Fruit fly (Drosophila melanogaster) whole organism, adult: ENCODE data around the gene Dh31.

Experiments used
- CG11617 ChIP-seq: fragments of 200-800 bp; sonication (Bioruptor generic); optimal IDR thresholded peaks from 2 replicates; lab custom pipeline; 2017; ENCODE audit warnings: mild to moderate bottlenecking, missing biosample characterization, missing genetic modification reagents, missing genetic modification characterization
- CG12768 ChIP-seq: fragments of 200-800 bp; sonication (Bioruptor generic); optimal IDR thresholded peaks from 2 replicates; lab custom pipeline; 2017; ENCODE audit warnings: missing biosample characterization, missing genetic modification characterization, mild to moderate bottlenecking, moderate library complexity, missing genetic modification reagents
- CG14711 ChIP-seq: fragments of 200-800 bp; sonication (Bioruptor generic); optimal IDR thresholded peaks from 2 replicates; lab custom pipeline; 2018; ENCODE audit warnings: missing biosample characterization, mild to moderate bottlenecking, missing genetic modification characterization, moderate library complexity
- CG1620 ChIP-seq: fragments of 200-800 bp; sonication (Bioruptor generic); optimal IDR thresholded peaks from 2 replicates; lab custom pipeline; 2016; ENCODE audit warnings: missing biosample characterization, missing genetic modification characterization
- CG33017 ChIP-seq: fragments of 200-800 bp; sonication (Bioruptor generic); optimal IDR thresholded peaks from 2 replicates; lab custom pipeline; 2018; ENCODE audit warnings: missing biosample characterization, mild to moderate bottlenecking, missing genetic modification characterization, moderate library complexity
- CG5204 ChIP-seq: fragments of 200-800 bp; sonication (Bioruptor generic); optimal IDR thresholded peaks from 2 replicates; lab custom pipeline; 2016; ENCODE audit warnings: missing biosample characterization, missing genetic modification characterization
- CG7045 ChIP-seq: fragments of 200-800 bp; sonication (Bioruptor generic); optimal IDR thresholded peaks from 2 replicates; lab custom pipeline; 2017; ENCODE audit warnings: missing biosample characterization, mild to moderate bottlenecking, missing genetic modification characterization
- CG7101 ChIP-seq: fragments of 200-800 bp; sonication (Bioruptor generic); optimal IDR thresholded peaks from 2 replicates; lab custom pipeline; 2018; ENCODE audit warnings: missing biosample characterization, mild to moderate bottlenecking, missing genetic modification characterization, moderate library complexity
- Clk ChIP-seq: fragments of 200-800 bp; sonication (Bioruptor generic); optimal IDR thresholded peaks from 2 replicates; lab custom pipeline; 2017; ENCODE audit warnings: missing biosample characterization, missing genetic modification characterization
- Crg-1 ChIP-seq: fragments of 200-800 bp; sonication (Bioruptor generic); optimal IDR thresholded peaks from 2 replicates; lab custom pipeline; 2016; ENCODE audit warnings: missing biosample characterization, missing genetic modification characterization
- Hr96 ChIP-seq: fragments of 200-800 bp; sonication (Bioruptor generic); optimal IDR thresholded peaks from 2 replicates; lab custom pipeline; 2016; ENCODE audit warnings: missing biosample characterization, missing genetic modification characterization
- Mnt ChIP-seq: fragments of 200-800 bp; sonication (Bioruptor generic); optimal IDR thresholded peaks from 2 replicates; lab custom pipeline; 2016; ENCODE audit warnings: missing biosample characterization, mild to moderate bottlenecking, missing genetic modification characterization
- bab1 ChIP-seq: fragments of 200-800 bp; sonication (Bioruptor generic); optimal IDR thresholded peaks from 3 replicates; lab custom pipeline; 2019; ENCODE audit warnings: missing biosample characterization, mild to moderate bottlenecking, missing genetic modification characterization, moderate library complexity
- cic ChIP-seq: fragments of 200-800 bp; sonication (Bioruptor generic); optimal IDR thresholded peaks from 2 replicates; lab custom pipeline; 2017; ENCODE audit warnings: missing biosample characterization, mild to moderate bottlenecking, missing genetic modification characterization, moderate library complexity
- cnc ChIP-seq, 2 experiments: fragments of >200 bp; optimal IDR thresholded peaks; 2 replicates each; lab custom pipeline; 2017
- kay ChIP-seq: fragments of 200-800 bp; sonication (Bioruptor generic); peaks from one replicate; lab custom pipeline; 2016; ENCODE audit warnings: missing biosample characterization, missing genetic modification characterization, borderline replicate concordance
- ovo ChIP-seq: fragments of 200-800 bp; sonication (Bioruptor generic); optimal IDR thresholded peaks from 2 replicates; lab custom pipeline; 2016; ENCODE audit warnings: missing biosample characterization, missing genetic modification characterization
- pad ChIP-seq: fragments of 200-800 bp; sonication (Bioruptor generic); optimal IDR thresholded peaks from 3 replicates; lab custom pipeline; 2017; ENCODE audit warnings: missing biosample characterization, missing genetic modification characterization, mild to moderate bottlenecking, moderate library complexity, missing genetic modification reagents
- tj ChIP-seq: fragments of 200-800 bp; sonication (Bioruptor generic); optimal IDR thresholded peaks from 3 replicates; lab custom pipeline; 2017; ENCODE audit warnings: missing biosample characterization, mild to moderate bottlenecking, missing genetic modification characterization, moderate library complexity
- toe ChIP-seq: fragments of 200-800 bp; sonication (Bioruptor generic); optimal IDR thresholded peaks from 2 replicates; lab custom pipeline; 2016; ENCODE audit warnings: missing biosample characterization, missing genetic modification characterization

Gene Dh31

DNA sequence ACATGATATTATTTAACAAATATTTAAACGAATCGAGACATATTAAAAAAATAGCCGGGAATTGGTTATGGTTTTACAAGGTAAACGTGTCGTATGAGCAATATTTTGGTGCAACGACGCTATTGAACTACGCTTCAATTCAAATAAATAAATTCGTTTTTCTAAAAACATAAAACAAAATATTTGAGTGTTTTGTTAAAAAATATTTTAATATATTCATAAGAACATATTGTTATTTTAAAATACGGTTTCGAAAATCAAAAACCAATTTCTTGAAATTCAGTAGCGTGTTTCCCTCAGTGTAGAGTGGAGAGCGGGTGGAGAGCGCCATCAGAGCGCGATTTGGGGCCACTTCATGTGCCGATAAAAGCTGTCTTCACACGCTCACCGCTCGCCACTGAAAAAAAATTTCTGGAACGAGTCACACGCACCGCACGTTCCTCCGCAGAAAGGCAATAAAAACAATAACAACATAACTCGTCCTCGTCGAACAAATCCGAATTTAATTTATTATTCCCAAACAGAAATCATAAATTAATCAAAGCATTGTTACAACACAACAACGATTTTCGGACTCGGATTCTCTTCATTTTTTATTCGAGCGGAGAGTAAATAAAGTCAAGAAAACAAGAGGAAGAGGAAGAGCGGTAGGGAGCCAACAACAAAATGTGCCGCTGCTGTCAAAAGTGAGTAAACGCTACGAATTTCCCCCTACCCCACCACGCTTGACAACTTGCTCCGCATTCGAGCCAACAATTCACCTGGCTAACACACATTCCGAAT is 28.9 kb upstream of the Dh31 start:
- peak; percentile 71 for TF ChIP-seq pad
- peak; percentile 59 for TF ChIP-seq ovo (GFP tag; lab: Kevin White, UChicago)
- TF ChIP-seq CG33017 (tag; lab: Kevin White, UChicago), result peak; percentile 88
- peak; percentile 71 for TF ChIP-seq CG12768
- peak; percentile 87 for TF ChIP-seq CG7101 (tag; lab: Kevin White, UChicago)
- TF ChIP-seq Hr96 (GFP tag; lab: Kevin White, UChicago), result peak; percentile 47
- TF ChIP-seq cic, result no peak
- no peak for TF ChIP-seq Mnt (GFP tag; lab: Kevin White, UChicago)
- TF ChIP-seq CG14711 (tag; lab: Kevin White, UChicago), result peak; percentile 81
- TF ChIP-seq CG11617 (GFP tag; lab: Kevin White, UChicago), result peak; percentile 94
- TF ChIP-seq cnc (optimal IDR thresholded peaks at IDR 0.05; lab: Kevin White, UChicago), result no peak
- peak; percentile 70 for TF ChIP-seq kay (GFP tag; lab: Kevin White, UChicago)
- TF ChIP-seq Crg-1 (GFP tag; lab: Kevin White, UChicago), result peak; percentile 40
- peak; percentile 36 for TF ChIP-seq tj (GFP tag; lab: Kevin White, UChicago)
- no peak for TF ChIP-seq Clk (GFP tag; lab: Kevin White, UChicago)
- peak; percentile 16 for TF ChIP-seq toe
- TF ChIP-seq CG5204 (GFP tag; lab: Kevin White, UChicago), result peak; percentile 61
- TF ChIP-seq CG7045 (GFP tag; lab: Kevin White, UChicago), result peak; percentile 89
- peak; percentile 83 for TF ChIP-seq bab1 (GFP tag; lab: Kevin White, UChicago)
- TF ChIP-seq CG1620 (GFP tag; lab: Kevin White, UChicago), result peak; percentile 49

DNA sequence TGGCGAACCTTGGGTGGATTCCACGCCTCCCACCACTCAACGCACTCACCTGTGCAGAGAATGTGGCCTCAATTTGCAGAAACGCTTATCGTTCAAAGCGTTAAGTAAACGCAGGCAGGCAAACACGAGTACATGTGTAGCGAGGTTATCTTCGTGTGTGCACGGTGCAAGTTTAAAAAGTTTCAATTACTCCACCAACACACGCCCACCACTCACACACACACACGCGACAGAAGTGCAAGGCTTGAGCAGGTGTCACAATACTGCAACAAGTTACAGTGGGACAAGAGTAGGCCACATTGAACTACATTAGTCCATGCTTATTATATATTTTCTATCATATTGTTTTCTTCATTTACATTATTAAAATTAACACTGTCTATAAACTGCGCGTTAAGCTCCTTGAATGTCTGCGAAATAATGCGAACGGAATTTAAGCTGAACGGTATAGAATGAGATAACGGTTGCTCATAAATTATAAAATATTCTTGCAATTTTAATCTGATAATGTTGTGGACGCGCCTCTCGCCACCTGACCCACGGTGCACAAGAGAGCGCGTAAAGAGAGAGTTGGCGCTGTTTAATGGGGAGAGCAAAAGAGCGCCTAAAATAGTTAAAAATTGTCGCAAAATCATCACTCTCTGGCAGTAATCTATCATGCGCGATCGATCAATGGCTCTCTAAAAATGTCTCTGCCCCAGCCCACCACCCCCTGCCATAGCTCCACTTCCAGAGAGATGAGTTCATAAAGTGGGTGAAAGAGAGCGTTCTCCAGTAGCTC is 28.1 kb upstream of the Dh31 start:
- TF ChIP-seq CG5204 (GFP tag; lab: Kevin White, UChicago) (peak; percentile 96), CG7101 (tag; lab: Kevin White, UChicago) (peak; percentile 96), CG14711 (tag; lab: Kevin White, UChicago) (peak; percentile 86), pad (peak; percentile 80), toe (peak; percentile 89), CG11617 (GFP tag; lab: Kevin White, UChicago) (peak; percentile 94), ovo (GFP tag; lab: Kevin White, UChicago) (peak; percentile 84), Crg-1 (GFP tag; lab: Kevin White, UChicago) (peak; percentile 93), Clk (GFP tag; lab: Kevin White, UChicago) (peak; percentile 88), Hr96 (GFP tag; lab: Kevin White, UChicago) (peak; percentile 87), CG1620 (GFP tag; lab: Kevin White, UChicago) (peak; percentile 89), bab1 (GFP tag; lab: Kevin White, UChicago) (peak; percentile 95), cic (peak; percentile 87), kay (GFP tag; lab: Kevin White, UChicago) (peak; percentile 82), tj (GFP tag; lab: Kevin White, UChicago) (peak; percentile 84), Mnt (GFP tag; lab: Kevin White, UChicago) (peak; percentile 92), CG12768 (peak; percentile 97), CG7045 (GFP tag; lab: Kevin White, UChicago) (peak; percentile 88), cnc (optimal IDR thresholded peaks at IDR 0.05; lab: Kevin White, UChicago) (peak in 1 of 2 experiments; percentile 17), CG33017 (tag; lab: Kevin White, UChicago) (peak; percentile 96)

DNA sequence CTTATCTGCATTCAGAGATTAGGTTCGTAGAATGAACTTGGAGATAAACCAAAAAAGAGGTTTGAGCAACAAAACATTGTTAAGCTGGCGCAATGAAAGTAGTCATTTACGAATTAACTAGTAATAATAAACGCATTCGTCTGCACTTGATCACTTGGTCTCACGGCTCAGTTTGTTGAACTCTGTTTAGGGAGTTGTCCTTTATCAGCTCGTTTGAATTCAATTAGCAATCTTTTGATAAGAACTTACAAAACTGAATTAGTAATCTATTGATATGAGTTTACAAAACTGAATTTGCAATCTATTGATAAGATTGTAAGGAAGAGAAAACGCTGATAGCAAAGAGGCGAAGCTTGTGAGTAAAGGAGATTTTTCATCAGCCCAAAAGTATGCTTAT is 27.5 kb upstream of the Dh31 start:
- no peak for TF ChIP-seq pad
- peak; percentile 70 for TF ChIP-seq kay (GFP tag; lab: Kevin White, UChicago)

DNA sequence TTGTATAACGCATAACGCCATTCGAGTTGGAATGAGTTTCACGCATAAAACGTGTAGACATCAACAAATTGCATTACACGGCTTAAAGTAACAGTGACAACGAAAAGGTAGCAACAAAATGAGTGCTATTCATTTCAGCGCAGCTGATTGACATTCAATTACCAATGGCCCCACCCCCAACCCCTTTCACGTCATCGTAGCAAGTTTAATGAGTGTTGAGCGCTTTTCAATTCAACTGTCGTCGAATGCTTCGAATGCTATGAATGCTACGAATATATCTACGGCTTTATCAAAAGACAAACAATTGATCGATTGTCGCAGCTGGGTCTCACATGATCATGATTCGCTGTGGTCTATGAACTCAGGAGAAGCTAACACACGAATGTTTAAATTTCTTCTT is 27.0 kb upstream of the Dh31 start:
- TF ChIP-seq CG12768 (no peak), Mnt (GFP tag; lab: Kevin White, UChicago) (no peak), Clk (GFP tag; lab: Kevin White, UChicago) (no peak)

DNA sequence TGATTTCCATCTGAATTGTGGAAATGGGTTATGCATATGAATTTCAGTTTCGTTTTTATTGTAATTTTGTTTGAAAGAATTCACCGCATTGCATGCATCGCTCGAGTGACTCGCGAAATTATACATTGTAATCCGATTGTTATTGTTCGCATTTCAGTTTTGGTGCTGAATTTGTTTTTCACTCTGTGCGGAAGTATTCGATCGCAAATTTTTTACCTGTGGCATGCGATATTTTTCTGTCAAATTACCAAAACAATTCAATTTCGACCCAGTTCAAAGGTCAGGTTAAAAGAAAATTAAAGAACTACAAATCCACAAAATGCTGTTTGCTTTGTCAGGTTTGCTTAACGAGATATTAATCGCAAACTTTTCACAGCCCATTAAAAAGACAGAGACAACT is 26.1 kb upstream of the Dh31 start:
- TF ChIP-seq tj (GFP tag; lab: Kevin White, UChicago) (peak; percentile 92), CG1620 (GFP tag; lab: Kevin White, UChicago) (no peak)

DNA sequence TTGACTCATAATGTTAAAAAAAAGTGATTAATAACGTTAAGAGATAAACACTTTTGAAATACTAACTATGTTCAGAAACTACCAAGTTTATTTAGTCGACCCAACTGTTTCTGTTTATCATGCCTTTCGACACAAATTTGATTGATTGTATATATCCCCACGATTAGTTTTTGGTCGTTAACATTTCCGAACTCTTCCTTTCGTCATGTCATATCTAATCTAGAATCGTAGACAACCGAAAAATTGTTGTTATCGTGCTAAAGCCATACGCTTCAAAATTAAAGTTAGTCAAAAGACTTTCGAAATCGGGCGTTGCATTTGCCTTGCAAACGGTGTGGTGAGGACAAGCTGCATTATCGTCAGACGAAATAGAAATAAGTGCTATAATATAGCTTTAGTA is 23.5 kb upstream of the Dh31 start:
- TF ChIP-seq Hr96 (GFP tag; lab: Kevin White, UChicago) (no peak), kay (GFP tag; lab: Kevin White, UChicago) (no peak), pad (no peak), CG5204 (GFP tag; lab: Kevin White, UChicago) (no peak), CG7045 (GFP tag; lab: Kevin White, UChicago) (no peak), cnc (optimal IDR thresholded peaks at IDR 0.05; lab: Kevin White, UChicago) (no peak), CG12768 (no peak), tj (GFP tag; lab: Kevin White, UChicago) (no peak), bab1 (GFP tag; lab: Kevin White, UChicago) (no peak), CG33017 (tag; lab: Kevin White, UChicago) (no peak), Mnt (GFP tag; lab: Kevin White, UChicago) (no peak), CG1620 (GFP tag; lab: Kevin White, UChicago) (no peak), CG7101 (tag; lab: Kevin White, UChicago) (no peak), ovo (GFP tag; lab: Kevin White, UChicago) (no peak)
